Worm (Caenorhabditis elegans) whole organism, late embryonic: Measurements from ENCODE around the gene clec-218.

ENCODE experiments used
- ceh-34 ChIP-seq: sonication (generic microtip); optimal IDR thresholded peaks from 2 replicates; lab custom pipeline; 2016; ENCODE audit warnings: mild to moderate bottlenecking, missing genetic modification characterization, missing compliant biosample characterization
- elt-2 ChIP-seq: sonication (generic microtip); optimal IDR thresholded peaks from 2 replicates; lab custom pipeline; 2016; ENCODE audit warnings: missing genetic modification reagents, missing genetic modification characterization, missing compliant biosample characterization
- nfya-1 ChIP-seq: sonication (generic microtip); optimal IDR thresholded peaks from 2 replicates; lab custom pipeline; 2017; ENCODE audit warnings: missing genetic modification characterization, mild to moderate bottlenecking, missing compliant biosample characterization, antibody characterized with exemption, moderate library complexity
- pag-3 ChIP-seq: sonication (generic microtip); optimal IDR thresholded peaks from 2 replicates; lab custom pipeline; 2016; ENCODE audit warnings: missing compliant biosample characterization, missing genetic modification characterization, borderline replicate concordance
- pha-4 ChIP-seq: fragments of 150-350 bp; optimal IDR thresholded peaks from 2 replicates; lab custom pipeline; 2018; ENCODE audit warnings: missing biosample characterization, missing genetic modification reagents, missing genetic modification characterization
- pqm-1 ChIP-seq: sonication (generic microtip); optimal IDR thresholded peaks from 2 replicates; lab custom pipeline; 2016; ENCODE audit warnings: missing genetic modification characterization, missing compliant biosample characterization
- unc-55 ChIP-seq: sonication (generic microtip); optimal IDR thresholded peaks from 2 replicates; lab custom pipeline; 2017; ENCODE audit warnings: missing biosample characterization, missing genetic modification reagents, missing genetic modification characterization

- no peak for TF ChIP-seq elt-2
- TF ChIP-seq pag-3 (tag; lab: Kevin White, UChicago): no peak
- no peak for TF ChIP-seq pha-4 (tag; lab: Kevin White, UChicago)
- no peak for TF ChIP-seq pqm-1 (tag; lab: Kevin White, UChicago)
- no peak for TF ChIP-seq nfya-1 (tag; lab: Kevin White, UChicago)
- TF ChIP-seq ceh-34 (tag; lab: Kevin White, UChicago): no peak
- TF ChIP-seq unc-55 (GFP tag; lab: Kevin White, UChicago): no peak
These were observed 729 bp upstream of the clec-218 start for ce11 chrV:8307013-8307412.
